Fruit fly (Drosophila melanogaster) whole organism, embryonic: ENCODE data around the gene Patj.

ENCODE experiments used
- Abd-B ChIP-seq: fragments of 200-800 bp; sonication (Bioruptor generic); optimal IDR thresholded peaks from 2 replicates; lab custom pipeline; 2018; ENCODE audit warnings: missing biosample characterization, mild to moderate bottlenecking, missing genetic modification characterization, moderate library complexity
- Asciz ChIP-seq: fragments of 200-800 bp; sonication (Bioruptor generic); optimal IDR thresholded peaks from 2 replicates; lab custom pipeline; 2017; ENCODE audit warnings: missing biosample characterization, mild to moderate bottlenecking, missing genetic modification characterization, missing genetic modification reagents
- Atf6 ChIP-seq: fragments of 200-800 bp; sonication (Bioruptor generic); IDR thresholded peaks from 2 replicates; pipeline ENCODE4 v1.3.6; 2022; ENCODE audit warnings: missing biosample characterization, missing genetic modification characterization
- CG11247 ChIP-seq: fragments of 200-800 bp; sonication (Bioruptor generic); IDR thresholded peaks from 2 replicates; pipeline ENCODE4 v1.3.6; 2022; ENCODE audit warnings: missing biosample characterization, missing genetic modification characterization
- CG12942 ChIP-seq: fragments of 200-800 bp; sonication (Bioruptor generic); optimal IDR thresholded peaks from 3 replicates; lab custom pipeline; 2016; ENCODE audit warnings: missing biosample characterization, missing genetic modification characterization
- CG14667 ChIP-seq: fragments of 200-800 bp; sonication (Bioruptor generic); IDR thresholded peaks from 2 replicates; pipeline ENCODE4 v1.3.6; 2022; ENCODE audit warnings: missing biosample characterization, missing genetic modification characterization
- CG15073 ChIP-seq: fragments of 200-800 bp; sonication (Bioruptor generic); optimal IDR thresholded peaks from 2 replicates; lab custom pipeline; 2016; ENCODE audit warnings: missing biosample characterization, missing genetic modification characterization
- CG1529 ChIP-seq: fragments of 200-800 bp; sonication (Bioruptor generic); optimal IDR thresholded peaks from 3 replicates; lab custom pipeline; 2018; ENCODE audit warnings: missing biosample characterization, missing genetic modification characterization
- CG1647 ChIP-seq: fragments of 200-800 bp; sonication (Bioruptor generic); optimal IDR thresholded peaks from 3 replicates; lab custom pipeline; 2016; ENCODE audit warnings: missing biosample characterization, missing genetic modification characterization
- CG1832 ChIP-seq: fragments of 200-800 bp; sonication (Bioruptor generic); optimal IDR thresholded peaks from 2 replicates; lab custom pipeline; 2017; ENCODE audit warnings: missing biosample characterization, mild to moderate bottlenecking, missing genetic modification characterization, inconsistent platforms
- CG18476 ChIP-seq: fragments of 200-800 bp; sonication (Bioruptor generic); optimal IDR thresholded peaks from 2 replicates; lab custom pipeline; 2016; ENCODE audit warnings: missing biosample characterization, mild to moderate bottlenecking, missing genetic modification characterization
- CG2712 ChIP-seq: fragments of 200-800 bp; optimal IDR thresholded peaks from 3 replicates; lab custom pipeline; 2019; ENCODE audit warnings: missing biosample characterization, mild to moderate bottlenecking, missing genetic modification characterization, moderate library complexity
- CG31388 ChIP-seq: fragments of 200-800 bp; sonication (Bioruptor generic); optimal IDR thresholded peaks from 2 replicates; lab custom pipeline; 2016; ENCODE audit warnings: missing biosample characterization, missing genetic modification characterization
- CG34376 ChIP-seq: fragments of 200-800 bp; sonication (Bioruptor generic); optimal IDR thresholded peaks from 2 replicates; lab custom pipeline; 2018; ENCODE audit warnings: missing biosample characterization, mild to moderate bottlenecking, missing genetic modification characterization
- CG43689 ChIP-seq: fragments of 200-800 bp; sonication (Bioruptor generic); IDR thresholded peaks from 2 replicates; pipeline ENCODE4 v1.3.6; 2022; ENCODE audit warnings: missing biosample characterization, missing genetic modification characterization
- CG6254 ChIP-seq: fragments of 200-800 bp; sonication (Bioruptor generic); optimal IDR thresholded peaks from 3 replicates; lab custom pipeline; 2017; ENCODE audit warnings: mild to moderate bottlenecking, missing biosample characterization, missing genetic modification reagents, missing genetic modification characterization
- CG6813 ChIP-seq: fragments of 200-800 bp; sonication (Bioruptor generic); optimal IDR thresholded peaks from 2 replicates; lab custom pipeline; 2017; ENCODE audit warnings: missing biosample characterization, missing genetic modification characterization, mild to moderate bottlenecking, moderate library complexity, missing genetic modification reagents
- CG6854 ChIP-seq: fragments of 200-800 bp; sonication (Bioruptor generic); optimal IDR thresholded peaks from 3 replicates; lab custom pipeline; 2017; ENCODE audit warnings: missing biosample characterization, mild to moderate bottlenecking, missing genetic modification characterization
- CG7372 ChIP-seq: fragments of 200-800 bp; sonication (Bioruptor generic); IDR thresholded peaks from 2 replicates; pipeline ENCODE4 v1.3.6; 2022; ENCODE audit warnings: missing biosample characterization, missing genetic modification characterization
- CG8944 ChIP-seq: fragments of 200-800 bp; sonication (Bioruptor generic); optimal IDR thresholded peaks from 3 replicates; lab custom pipeline; 2016; ENCODE audit warnings: missing biosample characterization, missing genetic modification characterization
- CG9609 ChIP-seq: fragments of 200-800 bp; sonication (Bioruptor generic); optimal IDR thresholded peaks from 3 replicates; lab custom pipeline; 2016; ENCODE audit warnings: missing biosample characterization, missing genetic modification characterization
- CG9797 ChIP-seq: fragments of 200-800 bp; sonication (Bioruptor generic); optimal IDR thresholded peaks from 3 replicates; lab custom pipeline; 2018; ENCODE audit warnings: missing biosample characterization, mild to moderate bottlenecking, missing genetic modification characterization
- CrebB ChIP-seq: fragments of 200-800 bp; sonication (Bioruptor generic); optimal IDR thresholded peaks from 3 replicates; lab custom pipeline; 2018; ENCODE audit warnings: missing biosample characterization, mild to moderate bottlenecking, missing genetic modification characterization
- D ChIP-seq, 2 experiments: fragments of 200-800 bp in 1 of 2; fragments of >200 bp in 1 of 2; sonication (Bioruptor generic) in 1 of 2; optimal IDR thresholded peaks; 2 replicates in 1 of 2; 3 replicates in 1 of 2; lab custom pipeline; 2017; ENCODE audit warnings: mild to moderate bottlenecking in 1 of 2, missing biosample characterization in 1 of 2, missing genetic modification characterization in 1 of 2, missing genetic modification reagents in 1 of 2
- Fer1 ChIP-seq: fragments of 200-800 bp; sonication (Bioruptor generic); optimal IDR thresholded peaks from 2 replicates; lab custom pipeline; 2017; ENCODE audit warnings: missing biosample characterization, mild to moderate bottlenecking, missing genetic modification characterization
- HLHmδ ChIP-seq: fragments of 200-800 bp; sonication (Bioruptor generic); optimal IDR thresholded peaks from 2 replicates; lab custom pipeline; 2018; ENCODE audit warnings: missing biosample characterization, mild to moderate bottlenecking, missing genetic modification characterization, moderate library complexity
- Lhr ChIP-seq: fragments of 200-800 bp; sonication (Bioruptor generic); optimal IDR thresholded peaks from 3 replicates; lab custom pipeline; 2017; ENCODE audit warnings: mild to moderate bottlenecking, missing biosample characterization, missing genetic modification reagents, missing genetic modification characterization
- Myb ChIP-seq: fragments of 200-800 bp; sonication (Bioruptor generic); optimal IDR thresholded peaks from 2 replicates; lab custom pipeline; 2016; ENCODE audit warnings: missing biosample characterization, missing genetic modification characterization
- NC2β ChIP-seq: fragments of 200-800 bp; sonication (Bioruptor generic); optimal IDR thresholded peaks from 2 replicates; lab custom pipeline; 2016; ENCODE audit warnings: missing biosample characterization, missing genetic modification characterization
- Nf-YB ChIP-seq: fragments of 200-800 bp; sonication (Bioruptor generic); optimal IDR thresholded peaks from 3 replicates; lab custom pipeline; 2019; ENCODE audit warnings: missing biosample characterization, mild to moderate bottlenecking, missing genetic modification characterization, moderate library complexity
- Pdp1 ChIP-seq, 2 experiments: fragments of 200-800 bp; sonication (Bioruptor generic); optimal IDR thresholded peaks; 3 replicates each; lab custom pipeline; 2016; ENCODE audit warnings: missing biosample characterization in 2 of 2, missing genetic modification characterization in 2 of 2, mild to moderate bottlenecking in 1 of 2, moderate library complexity in 1 of 2
- Usf ChIP-seq: fragments of 200-800 bp; sonication (Bioruptor generic); optimal IDR thresholded peaks from 2 replicates; lab custom pipeline; 2017; ENCODE audit warnings: missing genotype, missing biosample characterization, missing genetic modification characterization
- Vsx1 ChIP-seq: fragments of 200-800 bp; sonication (Bioruptor generic); optimal IDR thresholded peaks from 2 replicates; lab custom pipeline; 2017; ENCODE audit warnings: missing biosample characterization, mild to moderate bottlenecking, missing genetic modification characterization, missing genetic modification reagents
- bab2 ChIP-seq: fragments of 200-800 bp; sonication (Bioruptor generic); optimal IDR thresholded peaks from 2 replicates; lab custom pipeline; 2016; ENCODE audit warnings: missing biosample characterization, missing genetic modification characterization
- gcm ChIP-seq: fragments of 200-800 bp; sonication (Bioruptor generic); optimal IDR thresholded peaks from 2 replicates; lab custom pipeline; 2019; ENCODE audit warnings: missing biosample characterization, mild to moderate bottlenecking, missing genetic modification characterization, moderate library complexity
- gcm2 ChIP-seq: fragments of 200-800 bp; sonication (Bioruptor generic); optimal IDR thresholded peaks from 2 replicates; lab custom pipeline; 2016; ENCODE audit warnings: missing biosample characterization, missing genetic modification characterization
- gsb ChIP-seq: fragments of 200-800 bp; sonication (Bioruptor generic); IDR thresholded peaks from 2 replicates; pipeline ENCODE4 v1.3.6; 2022; ENCODE audit warnings: missing biosample characterization, missing genetic modification characterization
- hkb ChIP-seq, 2 experiments: fragments of 200-800 bp in 1 of 2; fragments of >200 bp in 1 of 2; sonication (Bioruptor generic) in 1 of 2; IDR thresholded peaks in 1 of 2; optimal IDR thresholded peaks in 1 of 2; 2 replicates each; pipeline versions ENCODE4 v1.3.6 to Lab custom; 2017 to 2022; ENCODE audit warnings: missing biosample characterization in 1 of 2, missing genetic modification characterization in 1 of 2
- jing ChIP-seq: fragments of 200-800 bp; sonication (Bioruptor generic); optimal IDR thresholded peaks from 2 replicates; lab custom pipeline; 2018; ENCODE audit warnings: missing biosample characterization, mild to moderate bottlenecking, missing genetic modification characterization
- jumu ChIP-seq: fragments of 200-800 bp; sonication (Bioruptor generic); optimal IDR thresholded peaks from 3 replicates; lab custom pipeline; 2016; ENCODE audit warnings: missing biosample characterization, missing genetic modification characterization
- mam ChIP-seq: fragments of 200-800 bp; sonication (Bioruptor generic); optimal IDR thresholded peaks from 3 replicates; lab custom pipeline; 2016; ENCODE audit warnings: missing biosample characterization, missing genetic modification characterization
- nerfin-2 ChIP-seq: fragments of 200-800 bp; sonication (Bioruptor generic); IDR thresholded peaks from 2 replicates; pipeline ENCODE4 v1.3.6; 2022; ENCODE audit warnings: missing biosample characterization, missing genetic modification characterization; ENCODE audit not compliant: partially characterized antibody
- scrt ChIP-seq: fragments of 200-800 bp; sonication (Bioruptor generic); optimal IDR thresholded peaks from 2 replicates; lab custom pipeline; 2018; ENCODE audit warnings: missing biosample characterization, mild to moderate bottlenecking, missing genetic modification characterization, moderate library complexity
- sd ChIP-seq: fragments of 200-800 bp; sonication (Bioruptor generic); optimal IDR thresholded peaks from 3 replicates; lab custom pipeline; 2018; ENCODE audit warnings: missing biosample characterization, mild to moderate bottlenecking, missing genetic modification characterization, moderate library complexity
- sqz ChIP-seq: fragments of 200-800 bp; sonication (Bioruptor generic); optimal IDR thresholded peaks from 3 replicates; lab custom pipeline; 2018; ENCODE audit warnings: missing biosample characterization, mild to moderate bottlenecking, missing genetic modification characterization
- stc ChIP-seq: fragments of 200-800 bp; sonication (Bioruptor generic); IDR thresholded peaks from 2 replicates; pipeline ENCODE4 v1.3.6; 2022; ENCODE audit warnings: missing biosample characterization, missing genetic modification characterization
- sug ChIP-seq: fragments of 200-800 bp; optimal IDR thresholded peaks from 2 replicates; lab custom pipeline; 2019; ENCODE audit warnings: missing biosample characterization, mild to moderate bottlenecking, missing genetic modification characterization, moderate library complexity
- twi ChIP-seq: fragments of 200-800 bp; optimal IDR thresholded peaks from 2 replicates; lab custom pipeline; 2019; ENCODE audit warnings: missing biosample characterization, mild to moderate bottlenecking, missing genetic modification characterization, moderate library complexity
- z ChIP-seq: fragments of 200-800 bp; sonication (Bioruptor generic); IDR thresholded peaks from 3 replicates; pipeline ENCODE4 v1.3.6; 2022; ENCODE audit warnings: missing biosample characterization, missing genetic modification characterization

Patj gene

dm6 chr3L:1794943-1795696, 3.5 kb upstream of the Patj start, which contains the start of the genes alpha-Spec, dlt and Cdc37 (continued):
- TF ChIP-seq Atf6 (GFP tag; lab: Robert Waterston, UW) (no peak), CG15073 (no peak), CG8944 (GFP tag; lab: Kevin White, UChicago) (no peak), CG11247 (no peak), Lhr (GFP tag; lab: Kevin White, UChicago) (no peak), HLHmδ (no peak), CG6854 (GFP tag; lab: Kevin White, UChicago) (no peak), nerfin-2 (GFP tag; lab: Robert Waterston, UW) (peak; percentile 77), CG43689 (GFP tag; lab: Robert Waterston, UW) (no peak), CG1832 (GFP tag; lab: Kevin White, UChicago) (no peak), CrebB (tag; lab: Kevin White, UChicago) (peak; percentile 55), mam (GFP tag; lab: Kevin White, UChicago) (peak; percentile 41), twi (tag; lab: Kevin White, UChicago) (no peak), gsb (GFP tag; lab: Robert Waterston, UW) (no peak), gcm2 (GFP tag; lab: Kevin White, UChicago) (no peak), sug (peak; percentile 38), CG9797 (GFP tag; lab: Kevin White, UChicago) (peak; percentile 88), stc (no peak), CG14667 (no peak), Fer1 (GFP tag; lab: Kevin White, UChicago) (peak; percentile 9), z (GFP tag; lab: Robert Waterston, UW) (no peak), CG31388 (GFP tag; lab: Kevin White, UChicago) (no peak), sqz (GFP tag; lab: Kevin White, UChicago) (no peak), gcm (GFP tag; lab: Kevin White, UChicago) (no peak), hkb (optimal IDR thresholded peaks at IDR 0.05; lab: Kevin White, UChicago) (peak; percentile 39), hkb (GFP tag; IDR thresholded peaks at IDR 0.05; lab: Robert Waterston, UW) (no peak), CG6813 (GFP tag; lab: Kevin White, UChicago) (no peak), Vsx1 (GFP tag; lab: Kevin White, UChicago) (no peak), bab2 (no peak), sd (tag; lab: Kevin White, UChicago) (no peak), Usf (GFP tag; lab: Kevin White, UChicago) (no peak), Asciz (GFP tag; lab: Kevin White, UChicago) (no peak), CG34376 (peak; percentile 31), CG1529 (GFP tag; lab: Kevin White, UChicago) (no peak), scrt (GFP tag; lab: Kevin White, UChicago) (no peak), jing (GFP tag; lab: Kevin White, UChicago) (no peak), jumu (GFP tag; lab: Kevin White, UChicago) (no peak), Abd-B (no peak), CG1647 (GFP tag; lab: Kevin White, UChicago) (no peak), CG7372 (GFP tag; lab: Robert Waterston, UW) (no peak), NC2β (GFP tag; lab: Kevin White, UChicago) (peak; percentile 37), D (optimal IDR thresholded peaks at IDR 0.05; lab: Kevin White, UChicago) (no peak), D (GFP tag; optimal IDR thresholded peaks at IDR 0.05; lab: Kevin White, UChicago) (no peak), CG18476 (GFP tag; lab: Kevin White, UChicago) (no peak), Pdp1 (GFP tag; optimal IDR thresholded peaks at IDR 0.05; lab: Kevin White, UChicago) (peak in 1 of 2 experiments; percentile 23), CG6254 (GFP tag; lab: Kevin White, UChicago) (peak; percentile 72), CG9609 (GFP tag; lab: Kevin White, UChicago) (no peak), CG12942 (no peak), Nf-YB (GFP tag; lab: Kevin White, UChicago) (peak; percentile 14), CG2712 (tag; lab: Kevin White, UChicago) (peak; percentile 66), Myb (GFP tag; lab: Kevin White, UChicago) (peak; percentile 45)
